Worm (Caenorhabditis elegans) whole organism, mixed stage, embryonic: ENCODE data around the gene ced-5.

ENCODE experiments used
- blmp-1 ChIP-seq: fragments of 150-350 bp; optimal IDR thresholded peaks from 2 replicates; lab custom pipeline; 2014; ENCODE audit warnings: missing biosample characterization, missing genetic modification characterization
- ceh-39 ChIP-seq: fragments of 150-350 bp; optimal IDR thresholded peaks from 2 replicates; lab custom pipeline; 2014; ENCODE audit warnings: missing biosample characterization, missing genetic modification characterization
- elt-1 ChIP-seq: sonication (generic microtip); optimal IDR thresholded peaks from 2 replicates; lab custom pipeline; 2017; ENCODE audit warnings: missing genetic modification characterization, mild to moderate bottlenecking, missing compliant biosample characterization, antibody characterized with exemption, moderate library complexity, borderline replicate concordance; ENCODE audit not compliant: insufficient read depth
- elt-3 ChIP-seq: fragments of 150-350 bp; optimal IDR thresholded peaks from 2 replicates; lab custom pipeline; 2014; ENCODE audit warnings: missing biosample characterization, missing genetic modification characterization
- hlh-1 ChIP-seq: fragments of 150-350 bp; optimal IDR thresholded peaks from 2 replicates; lab custom pipeline; 2014; ENCODE audit warnings: missing biosample characterization, missing genetic modification reagents, missing genetic modification characterization
- lin-32 ChIP-seq: fragments of 200-800 bp; sonication (Bioruptor generic); optimal IDR thresholded peaks from 2 replicates; lab custom pipeline; 2018; ENCODE audit warnings: mild to moderate bottlenecking, missing genetic modification characterization, missing compliant biosample characterization
- lsy-2 ChIP-seq: fragments of 150-350 bp; optimal IDR thresholded peaks from 2 replicates; lab custom pipeline; 2014; ENCODE audit warnings: missing biosample characterization, missing genetic modification characterization
- mep-1 ChIP-seq: fragments of 150-350 bp; optimal IDR thresholded peaks from 2 replicates; lab custom pipeline; 2017; ENCODE audit warnings: missing biosample characterization, missing genetic modification reagents, missing genetic modification characterization, inconsistent platforms
- nhr-12 ChIP-seq: fragments of 150-350 bp; optimal IDR thresholded peaks from 2 replicates; lab custom pipeline; 2014; ENCODE audit warnings: missing biosample characterization, missing genetic modification characterization
- nhr-76 ChIP-seq: sonication (generic microtip); optimal IDR thresholded peaks from 2 replicates; lab custom pipeline; 2017; ENCODE audit warnings: missing biosample characterization, missing genetic modification characterization
- pha-4 ChIP-seq: fragments of 150-350 bp; optimal IDR thresholded peaks from 2 replicates; lab custom pipeline; 2018; ENCODE audit warnings: missing biosample characterization, missing genetic modification reagents, missing genetic modification characterization
- snpc-4 ChIP-seq: fragments of 150-350 bp; optimal IDR thresholded peaks from 2 replicates; lab custom pipeline; 2014; ENCODE audit warnings: missing biosample characterization, missing genetic modification characterization
- unc-62 ChIP-seq: fragments of 150-350 bp; optimal IDR thresholded peaks from 2 replicates; lab custom pipeline; 2014; ENCODE audit warnings: missing biosample characterization, missing genetic modification reagents, missing genetic modification characterization

ce11 chrIV:10524095-10524829, 40.4 kb downstream of the ced-5 start, which contains the start of gene C02F4.5:
- TF ChIP-seq lsy-2 (tag; lab: Kevin White, UChicago) (no peak), nhr-76 (no peak), ceh-39 (no peak), nhr-12 (tag; lab: Kevin White, UChicago) (no peak), snpc-4 (tag; lab: Kevin White, UChicago) (no peak), elt-3 (tag; lab: Kevin White, UChicago) (no peak), elt-1 (tag; lab: Kevin White, UChicago) (no peak), blmp-1 (tag; lab: Kevin White, UChicago) (no peak), unc-62 (GFP tag; lab: Kevin White, UChicago) (no peak), hlh-1 (tag; lab: Kevin White, UChicago) (no peak), lin-32 (GFP tag; lab: Kevin White, UChicago) (no peak), mep-1 (tag; lab: Kevin White, UChicago) (no peak), pha-4 (tag; lab: Kevin White, UChicago) (no peak)
